Worm (Caenorhabditis elegans) whole organism, early embryonic: ENCODE data around the gene F55D1.1.

Source experiments
- B0310.2 ChIP-seq: sonication (generic microtip); optimal IDR thresholded peaks from 2 replicates; lab custom pipeline; 2016; ENCODE audit warnings: mild to moderate bottlenecking, missing genetic modification characterization, missing compliant biosample characterization
- F13C5.2 ChIP-seq: sonication (generic microtip); optimal IDR thresholded peaks from 2 replicates; lab custom pipeline; 2017; ENCODE audit warnings: mild to moderate bottlenecking, missing genetic modification characterization, inconsistent platforms, missing compliant biosample characterization
- ama-1 ChIP-seq: fragments of 150-350 bp; optimal IDR thresholded peaks from 2 replicates; lab custom pipeline; 2014
- ceh-36 ChIP-seq: sonication (generic microtip); optimal IDR thresholded peaks from 2 replicates; lab custom pipeline; 2016; ENCODE audit warnings: missing genetic modification characterization, inconsistent platforms, missing compliant biosample characterization
- ets-7 ChIP-seq: sonication (generic microtip); optimal IDR thresholded peaks from 2 replicates; lab custom pipeline; 2016; ENCODE audit warnings: missing genotype, missing genetic modification characterization, missing compliant biosample characterization
- flt-1 ChIP-seq: fragments of 200-800 bp; sonication (Bioruptor generic); IDR thresholded peaks from 2 replicates; pipeline ENCODE4 v1.3.6; 2022; ENCODE audit warnings: missing genetic modification characterization, missing compliant biosample characterization
- hmg-4 ChIP-seq: fragments of 200-800 bp; sonication (Bioruptor generic); optimal IDR thresholded peaks from 2 replicates; lab custom pipeline; 2018; ENCODE audit warnings: mild to moderate bottlenecking, missing genetic modification characterization, missing compliant biosample characterization
- hnd-1 ChIP-seq: sonication (generic microtip); optimal IDR thresholded peaks from 2 replicates; lab custom pipeline; 2016; ENCODE audit warnings: missing genetic modification characterization, missing compliant biosample characterization
- sea-1 ChIP-seq: fragments of 200-800 bp; sonication (Bioruptor generic); conservative IDR thresholded peaks from 2 replicates; pipeline ENCODE4 v1.3.6; 2022; ENCODE audit warnings: missing genetic modification characterization, missing compliant biosample characterization
- tbx-11 ChIP-seq: fragments of 200-800 bp; sonication (Bioruptor generic); IDR thresholded peaks from 2 replicates; pipeline ENCODE4 v1.3.6; 2022; ENCODE audit warnings: missing genetic modification characterization, missing compliant biosample characterization
- tbx-37 ChIP-seq: fragments of 200-800 bp; sonication (Bioruptor generic); conservative IDR thresholded peaks from 2 replicates; pipeline ENCODE4 v1.3.6; 2022; ENCODE audit warnings: missing genetic modification reagents, missing genetic modification characterization, missing compliant biosample characterization

- no peak for TF ChIP-seq ama-1
- TF ChIP-seq hnd-1 = no peak
- TF ChIP-seq flt-1 (GFP tag; lab: Robert Waterston, UW) = no peak
- TF ChIP-seq B0310.2 (tag; lab: Kevin White, UChicago) = no peak
- TF ChIP-seq sea-1 (GFP tag; lab: Robert Waterston, UW) = no peak
- no peak for TF ChIP-seq tbx-11 (GFP tag; lab: Robert Waterston, UW)
- TF ChIP-seq F13C5.2 (tag; lab: Kevin White, UChicago) = no peak
- no peak for TF ChIP-seq hmg-4
- TF ChIP-seq ets-7 = no peak
- TF ChIP-seq tbx-37 = no peak
- TF ChIP-seq ceh-36 (tag; lab: Kevin White, UChicago) = no peak
Measured at ce11 chrX:5517063-5517462, 27.4 kb downstream of the F55D1.1 start, which contains the start of gene T23F2.5.
